Worm (Caenorhabditis elegans) whole organism, mixed stage, embryonic: ENCODE data around the gene Y32F6A.5.

Experiments
- M03D4.4 ChIP-seq: sonication (generic microtip); optimal IDR thresholded peaks from 2 replicates; lab custom pipeline; 2017; ENCODE audit warnings: mild to moderate bottlenecking, missing genetic modification characterization, missing compliant biosample characterization
- bed-3 ChIP-seq: fragments of 200-800 bp; sonication (Bioruptor generic); optimal IDR thresholded peaks from 3 replicates; lab custom pipeline; 2018; ENCODE audit warnings: mild to moderate bottlenecking, missing genetic modification characterization, moderate library complexity, missing compliant biosample characterization
- blmp-1 ChIP-seq: fragments of 150-350 bp; optimal IDR thresholded peaks from 2 replicates; lab custom pipeline; 2014; ENCODE audit warnings: missing biosample characterization, missing genetic modification characterization
- ceh-39 ChIP-seq: fragments of 150-350 bp; optimal IDR thresholded peaks from 2 replicates; lab custom pipeline; 2014; ENCODE audit warnings: missing biosample characterization, missing genetic modification characterization
- ceh-43 ChIP-seq: fragments of 200-800 bp; sonication (Bioruptor generic); optimal IDR thresholded peaks from 2 replicates; lab custom pipeline; 2018; ENCODE audit warnings: mild to moderate bottlenecking, missing genetic modification characterization, moderate library complexity, missing compliant biosample characterization
- ceh-83 ChIP-seq: fragments of 200-800 bp; sonication (Bioruptor generic); optimal IDR thresholded peaks from 2 replicates; lab custom pipeline; 2018; ENCODE audit warnings: mild to moderate bottlenecking, missing genetic modification characterization, missing compliant biosample characterization
- ces-1 ChIP-seq: fragments of 150-350 bp; optimal IDR thresholded peaks from 2 replicates; lab custom pipeline; 2014; ENCODE audit warnings: missing biosample characterization, missing genetic modification reagents, missing genetic modification characterization
- cnd-1 ChIP-seq: fragments of 200-800 bp; sonication (Bioruptor generic); optimal IDR thresholded peaks from 2 replicates; lab custom pipeline; 2018; ENCODE audit warnings: mild to moderate bottlenecking, missing genetic modification characterization, missing compliant biosample characterization
- drap-1 ChIP-seq: fragments of 200-800 bp; sonication (Bioruptor generic); optimal IDR thresholded peaks from 3 replicates; lab custom pipeline; 2018; ENCODE audit warnings: mild to moderate bottlenecking, missing genetic modification characterization, missing compliant biosample characterization
- elt-1 ChIP-seq: sonication (generic microtip); optimal IDR thresholded peaks from 2 replicates; lab custom pipeline; 2017; ENCODE audit warnings: missing genetic modification characterization, mild to moderate bottlenecking, missing compliant biosample characterization, antibody characterized with exemption, moderate library complexity, borderline replicate concordance; ENCODE audit not compliant: insufficient read depth
- elt-3 ChIP-seq: fragments of 150-350 bp; optimal IDR thresholded peaks from 2 replicates; lab custom pipeline; 2014; ENCODE audit warnings: missing biosample characterization, missing genetic modification characterization
- ham-2 ChIP-seq: fragments of 200-800 bp; sonication (Bioruptor generic); optimal IDR thresholded peaks from 2 replicates; lab custom pipeline; 2018; ENCODE audit warnings: mild to moderate bottlenecking, missing genetic modification characterization, missing compliant biosample characterization
- hlh-1 ChIP-seq: fragments of 150-350 bp; optimal IDR thresholded peaks from 2 replicates; lab custom pipeline; 2014; ENCODE audit warnings: missing biosample characterization, missing genetic modification reagents, missing genetic modification characterization
- lin-13 ChIP-seq: fragments of 150-350 bp; optimal IDR thresholded peaks from 2 replicates; lab custom pipeline; 2014; ENCODE audit warnings: missing biosample characterization, missing genetic modification characterization
- lin-32 ChIP-seq: fragments of 200-800 bp; sonication (Bioruptor generic); optimal IDR thresholded peaks from 2 replicates; lab custom pipeline; 2018; ENCODE audit warnings: mild to moderate bottlenecking, missing genetic modification characterization, missing compliant biosample characterization
- mab-5 ChIP-seq: fragments of 150-350 bp; optimal IDR thresholded peaks from 2 replicates; lab custom pipeline; 2014; ENCODE audit warnings: missing biosample characterization, missing genetic modification characterization
- mep-1 ChIP-seq: fragments of 150-350 bp; optimal IDR thresholded peaks from 2 replicates; lab custom pipeline; 2017; ENCODE audit warnings: missing biosample characterization, missing genetic modification reagents, missing genetic modification characterization, inconsistent platforms
- mls-2 ChIP-seq: sonication (generic microtip); optimal IDR thresholded peaks from 2 replicates; lab custom pipeline; 2016; ENCODE audit warnings: mild to moderate bottlenecking, missing genetic modification characterization, moderate library complexity, missing compliant biosample characterization
- nhr-12 ChIP-seq: fragments of 150-350 bp; optimal IDR thresholded peaks from 2 replicates; lab custom pipeline; 2014; ENCODE audit warnings: missing biosample characterization, missing genetic modification characterization
- nhr-237 ChIP-seq: fragments of 150-350 bp; optimal IDR thresholded peaks from 2 replicates; lab custom pipeline; 2014; ENCODE audit warnings: missing biosample characterization, missing genetic modification characterization
- nhr-28 ChIP-seq: fragments of 150-350 bp; optimal IDR thresholded peaks from 2 replicates; lab custom pipeline; 2014; ENCODE audit warnings: missing biosample characterization, missing genetic modification characterization
- nhr-76 ChIP-seq: sonication (generic microtip); optimal IDR thresholded peaks from 2 replicates; lab custom pipeline; 2017; ENCODE audit warnings: missing biosample characterization, missing genetic modification characterization
- pha-4 ChIP-seq: fragments of 150-350 bp; optimal IDR thresholded peaks from 2 replicates; lab custom pipeline; 2018; ENCODE audit warnings: missing biosample characterization, missing genetic modification reagents, missing genetic modification characterization
- sem-2 ChIP-seq: fragments of 200-800 bp; sonication (Bioruptor generic); optimal IDR thresholded peaks from 2 replicates; lab custom pipeline; 2018; ENCODE audit warnings: mild to moderate bottlenecking, missing genetic modification characterization, missing compliant biosample characterization
- snpc-4 ChIP-seq: fragments of 150-350 bp; optimal IDR thresholded peaks from 2 replicates; lab custom pipeline; 2014; ENCODE audit warnings: missing biosample characterization, missing genetic modification characterization
- sptf-1 ChIP-seq: sonication (generic microtip); optimal IDR thresholded peaks from 2 replicates; lab custom pipeline; 2017; ENCODE audit warnings: mild to moderate bottlenecking, missing genetic modification characterization, moderate library complexity, missing compliant biosample characterization
- tbx-8 ChIP-seq: fragments of 200-800 bp; sonication (Bioruptor generic); optimal IDR thresholded peaks from 2 replicates; lab custom pipeline; 2018; ENCODE audit warnings: mild to moderate bottlenecking, missing genetic modification characterization, moderate library complexity, missing compliant biosample characterization
- unc-120 ChIP-seq: sonication (generic microtip); optimal IDR thresholded peaks from 2 replicates; lab custom pipeline; 2017; ENCODE audit warnings: missing genetic modification characterization, missing compliant biosample characterization; ENCODE audit not compliant: poor library complexity, severe bottlenecking
- unc-39 ChIP-seq: fragments of 150-350 bp; optimal IDR thresholded peaks from 2 replicates; lab custom pipeline; 2014; ENCODE audit warnings: missing biosample characterization, missing genetic modification characterization
- zip-8 ChIP-seq: fragments of 150-350 bp; optimal IDR thresholded peaks from 2 replicates; lab custom pipeline; 2014; ENCODE audit warnings: missing biosample characterization, missing genetic modification characterization
- ztf-11 ChIP-seq: fragments of 150-350 bp; optimal IDR thresholded peaks from 2 replicates; lab custom pipeline; 2014; ENCODE audit warnings: missing biosample characterization, missing genetic modification characterization

The Y32F6A.5 gene

ce11 chrV:10465478-10465877 is 12.1 kb upstream of the Y32F6A.5 start:
- TF ChIP-seq elt-1 (tag; lab: Kevin White, UChicago) (no peak), cnd-1 (tag; lab: Kevin White, UChicago) (no peak), drap-1 (GFP tag; lab: Kevin White, UChicago) (no peak), unc-120 (tag; lab: Kevin White, UChicago) (no peak), ces-1 (GFP tag; lab: Kevin White, UChicago) (no peak), mab-5 (tag; lab: Kevin White, UChicago) (no peak), tbx-8 (GFP tag; lab: Kevin White, UChicago) (no peak), mls-2 (tag; lab: Kevin White, UChicago) (no peak), bed-3 (GFP tag; lab: Kevin White, UChicago) (no peak), lin-32 (GFP tag; lab: Kevin White, UChicago) (no peak), elt-3 (no peak), ceh-39 (tag; lab: Kevin White, UChicago) (no peak), nhr-76 (tag; lab: Kevin White, UChicago) (no peak), M03D4.4 (tag; lab: Kevin White, UChicago) (no peak), snpc-4 (tag; lab: Kevin White, UChicago) (no peak), mep-1 (tag; lab: Kevin White, UChicago) (no peak), nhr-237 (tag; lab: Kevin White, UChicago) (no peak), zip-8 (tag; lab: Kevin White, UChicago) (no peak)

ce11 chrV:10464746-10465145 is 11.3 kb upstream of the Y32F6A.5 start:
- no peak for TF ChIP-seq blmp-1 (tag; lab: Kevin White, UChicago)
- TF ChIP-seq snpc-4 (tag; lab: Kevin White, UChicago): no peak
- TF ChIP-seq unc-39: no peak
- TF ChIP-seq ceh-83 (GFP tag; lab: Kevin White, UChicago): no peak
- TF ChIP-seq ham-2 (GFP tag; lab: Kevin White, UChicago): no peak
- no peak for TF ChIP-seq mab-5 (tag; lab: Kevin White, UChicago)
- TF ChIP-seq M03D4.4 (tag; lab: Kevin White, UChicago): no peak
- TF ChIP-seq nhr-237 (tag; lab: Kevin White, UChicago): no peak
- TF ChIP-seq, all 35 proteins: peak for 0

- TF ChIP-seq ceh-83 (GFP tag; lab: Kevin White, UChicago) (no peak), mls-2 (tag; lab: Kevin White, UChicago) (no peak), mep-1 (tag; lab: Kevin White, UChicago) (no peak), zip-8 (tag; lab: Kevin White, UChicago) (no peak), pha-4 (tag; lab: Kevin White, UChicago) (no peak), elt-1 (tag; lab: Kevin White, UChicago) (no peak), bed-3 (GFP tag; lab: Kevin White, UChicago) (no peak), ztf-11 (tag; lab: Kevin White, UChicago) (no peak), blmp-1 (tag; lab: Kevin White, UChicago) (no peak), cnd-1 (tag; lab: Kevin White, UChicago) (no peak), tbx-8 (GFP tag; lab: Kevin White, UChicago) (no peak), unc-120 (tag; lab: Kevin White, UChicago) (no peak), unc-39 (no peak), ces-1 (GFP tag; lab: Kevin White, UChicago) (no peak), nhr-237 (tag; lab: Kevin White, UChicago) (no peak), drap-1 (GFP tag; lab: Kevin White, UChicago) (no peak)
Observed at ce11 chrV:10464160-10464559, 10.8 kb upstream of the Y32F6A.5 start.

- TF ChIP-seq cnd-1 (tag; lab: Kevin White, UChicago): no peak
Observed at ce11 chrV:10463276-10463675, 9.9 kb upstream of the Y32F6A.5 start, which contains the start of gene F22E12.3. Gene F22E12.3 (minus strand): TSS chrV:10463376.

- TF ChIP-seq zip-8 (tag; lab: Kevin White, UChicago) (no peak), snpc-4 (tag; lab: Kevin White, UChicago) (no peak), nhr-28 (no peak), ceh-43 (GFP tag; lab: Kevin White, UChicago) (no peak), nhr-237 (tag; lab: Kevin White, UChicago) (no peak), nhr-12 (tag; lab: Kevin White, UChicago) (no peak), ceh-83 (GFP tag; lab: Kevin White, UChicago) (no peak), lin-32 (GFP tag; lab: Kevin White, UChicago) (no peak), lin-13 (no peak), hlh-1 (tag; lab: Kevin White, UChicago) (no peak), sptf-1 (tag; lab: Kevin White, UChicago) (no peak), drap-1 (GFP tag; lab: Kevin White, UChicago) (no peak), mab-5 (tag; lab: Kevin White, UChicago) (no peak), sem-2 (GFP tag; lab: Kevin White, UChicago) (no peak)
- TF ChIP-seq, all 35 proteins: peak for 0
Observed at ce11 chrV:10462066-10462465, 8.7 kb upstream of the Y32F6A.5 start, which contains the start of gene chw-1. Gene chw-1 (plus strand): TSS chrV:10462282.
